Fruit fly (Drosophila melanogaster): ENCODE measurements around the gene CG14823.

DNA sequence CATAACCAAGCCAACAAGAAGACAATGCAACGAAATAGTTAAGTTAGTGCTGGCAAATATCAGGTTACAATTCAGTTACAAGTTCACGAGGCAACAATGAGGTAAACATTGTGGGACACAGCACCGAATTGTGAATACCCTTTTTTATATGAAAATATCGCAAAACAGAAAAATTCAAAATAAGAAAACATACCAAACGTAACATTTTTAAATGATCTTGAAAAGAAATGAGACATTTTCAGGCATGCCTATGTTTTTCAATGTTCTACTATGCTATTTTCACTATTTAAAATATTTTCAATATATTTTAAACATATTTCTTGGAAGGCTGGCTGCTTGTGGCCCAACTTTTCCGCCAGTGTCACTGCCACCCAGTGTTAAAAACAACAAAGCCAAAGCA lies 37.8 kb downstream of the CG14823 start:
- no peak for TF ChIP-seq HLHmδ (GFP tag; optimal IDR thresholded peaks at IDR 0.05)
- no peak for TF ChIP-seq Blimp-1 (GFP tag; optimal IDR thresholded peaks at IDR 0.05)
- TF ChIP-seq ttk (GFP tag; IDR thresholded peaks at IDR 0.05): no peak
- no peak for TF ChIP-seq crol (GFP tag; IDR thresholded peaks at IDR 0.05)
- TF ChIP-seq Dp (GFP tag; optimal IDR thresholded peaks at IDR 0.05): no peak
- no peak for TF ChIP-seq E2f2 (GFP tag; IDR thresholded peaks at IDR 0.05)
- TF ChIP-seq CG2875 (GFP tag; optimal IDR thresholded peaks at IDR 0.05): no peak
- TF ChIP-seq CG31224 (GFP tag; IDR thresholded peaks at IDR 0.05): no peak
- TF ChIP-seq Mad (GFP tag; optimal IDR thresholded peaks at IDR 0.05): no peak

Measured in whole organism, embryonic.